Worm (Caenorhabditis elegans) whole organism, L3 larva: Measurements from ENCODE around the gene C36C5.12.
A peak's percentile ranks its signal among the peaks of the same experiment; 100 is the strongest.

Source experiments
- ZK546.5 ChIP-seq: sonication (generic microtip); optimal IDR thresholded peaks from 2 replicates; lab custom pipeline; 2017; ENCODE audit warnings: missing biosample characterization, missing genetic modification characterization
- ceh-28 ChIP-seq: fragments of 150-350 bp; optimal IDR thresholded peaks from 2 replicates; lab custom pipeline; 2014; ENCODE audit warnings: missing biosample characterization, missing genetic modification reagents, missing genetic modification characterization
- ceh-82 ChIP-seq: fragments of 150-350 bp; optimal IDR thresholded peaks from 2 replicates; lab custom pipeline; 2014; ENCODE audit warnings: missing biosample characterization, missing genetic modification characterization
- ceh-9 ChIP-seq: sonication (generic microtip); optimal IDR thresholded peaks from 2 replicates; lab custom pipeline; 2018; ENCODE audit warnings: missing biosample characterization, missing genetic modification characterization
- daf-12 ChIP-seq: fragments of 150-350 bp; optimal IDR thresholded peaks from 2 replicates; lab custom pipeline; 2014; ENCODE audit warnings: missing biosample characterization, missing genetic modification reagents, missing genetic modification characterization
- egl-27 ChIP-seq: sonication (generic microtip); optimal IDR thresholded peaks from 4 replicates; lab custom pipeline; 2017; ENCODE audit warnings: missing biosample characterization, missing genetic modification reagents, missing genetic modification characterization
- egl-5 ChIP-seq: fragments of 150-350 bp; optimal IDR thresholded peaks from 2 replicates; lab custom pipeline; 2017; ENCODE audit warnings: missing biosample characterization, missing genetic modification reagents, missing genetic modification characterization, inconsistent platforms
- elt-1 ChIP-seq: fragments of 150-350 bp; optimal IDR thresholded peaks from 2 replicates; lab custom pipeline; 2014; ENCODE audit warnings: missing biosample characterization, missing genetic modification characterization
- elt-2 ChIP-seq: sonication (generic microtip); optimal IDR thresholded peaks from 2 replicates; lab custom pipeline; 2016; ENCODE audit warnings: missing genetic modification reagents, mild to moderate bottlenecking, missing genetic modification characterization, missing compliant biosample characterization
- elt-3 ChIP-seq, 3 experiments: fragments of 150-350 bp in 1 of 3; sonication (generic microtip) in 2 of 3; optimal IDR thresholded peaks; 2 replicates in 2 of 3; 4 replicates in 1 of 3; lab custom pipeline; 2014 to 2017; ENCODE audit warnings: missing biosample characterization in 3 of 3, missing genetic modification characterization in 3 of 3
- eor-1 ChIP-seq, 2 experiments: fragments of 150-350 bp; optimal IDR thresholded peaks; 2 replicates each; lab custom pipeline; 2014 to 2018; ENCODE audit warnings: missing biosample characterization in 2 of 2, missing genetic modification characterization in 2 of 2
- fos-1 ChIP-seq: fragments of 150-350 bp; optimal IDR thresholded peaks from 2 replicates; lab custom pipeline; 2014; ENCODE audit warnings: missing biosample characterization, missing genetic modification characterization
- hmg-11 ChIP-seq: sonication (generic microtip); optimal IDR thresholded peaks from 2 replicates; lab custom pipeline; 2016; ENCODE audit warnings: missing genetic modification characterization, missing compliant biosample characterization
- jun-1 ChIP-seq: fragments of 150-350 bp; optimal IDR thresholded peaks from 2 replicates; lab custom pipeline; 2014; ENCODE audit warnings: missing biosample characterization, missing genetic modification reagents, missing genetic modification characterization
- lin-15B ChIP-seq: fragments of 150-350 bp; optimal IDR thresholded peaks from 2 replicates; lab custom pipeline; 2014; ENCODE audit warnings: missing biosample characterization, missing genetic modification characterization
- lin-39 ChIP-seq: fragments of 150-350 bp; optimal IDR thresholded peaks from 2 replicates; lab custom pipeline; 2018; ENCODE audit warnings: missing biosample characterization, missing genetic modification reagents, missing genetic modification characterization
- lsy-12 ChIP-seq: sonication (generic microtip); optimal IDR thresholded peaks from 2 replicates; lab custom pipeline; 2016; ENCODE audit warnings: mild to moderate bottlenecking, missing genetic modification characterization, missing compliant biosample characterization
- mdl-1 ChIP-seq: fragments of 150-350 bp; optimal IDR thresholded peaks from 2 replicates; lab custom pipeline; 2014; ENCODE audit warnings: missing biosample characterization, missing genetic modification characterization
- nfya-1 ChIP-seq: sonication (generic microtip); optimal IDR thresholded peaks from 2 replicates; lab custom pipeline; 2017; ENCODE audit warnings: missing genetic modification characterization, mild to moderate bottlenecking, missing compliant biosample characterization, antibody characterized with exemption, moderate library complexity; ENCODE audit not compliant: insufficient read depth
- nhr-12 ChIP-seq: fragments of 150-350 bp; optimal IDR thresholded peaks from 2 replicates; lab custom pipeline; 2014; ENCODE audit warnings: missing biosample characterization, missing genetic modification characterization
- nhr-23 ChIP-seq: fragments of 150-350 bp; optimal IDR thresholded peaks from 2 replicates; lab custom pipeline; 2014; ENCODE audit warnings: missing biosample characterization, missing genetic modification reagents, missing genetic modification characterization
- nhr-237 ChIP-seq: fragments of 150-350 bp; optimal IDR thresholded peaks from 2 replicates; lab custom pipeline; 2014; ENCODE audit warnings: missing biosample characterization, missing genetic modification characterization
- nhr-25 ChIP-seq: sonication (generic microtip); optimal IDR thresholded peaks from 2 replicates; lab custom pipeline; 2017; ENCODE audit warnings: missing biosample characterization, missing genetic modification characterization
- nhr-28 ChIP-seq: fragments of 150-350 bp; optimal IDR thresholded peaks from 2 replicates; lab custom pipeline; 2014; ENCODE audit warnings: missing biosample characterization, missing genetic modification characterization
- nhr-76 ChIP-seq: fragments of 150-350 bp; sonication (generic microtip); optimal IDR thresholded peaks from 5 replicates; lab custom pipeline; 2014; ENCODE audit warnings: missing biosample characterization, missing genetic modification characterization
- pha-4 ChIP-seq: fragments of 150-350 bp; optimal IDR thresholded peaks from 2 replicates; lab custom pipeline; 2014; ENCODE audit warnings: missing biosample characterization, missing genetic modification reagents, missing genetic modification characterization
- pqm-1 ChIP-seq: fragments of 150-350 bp; optimal IDR thresholded peaks from 2 replicates; lab custom pipeline; 2017; ENCODE audit warnings: missing biosample characterization, missing genetic modification characterization, inconsistent platforms
- sea-2 ChIP-seq: fragments of 150-350 bp; sonication (generic microtip); optimal IDR thresholded peaks from 4 replicates; lab custom pipeline; 2014; ENCODE audit warnings: missing biosample characterization, missing genetic modification reagents, missing genetic modification characterization
- skn-1 ChIP-seq: fragments of 150-350 bp; optimal IDR thresholded peaks from 2 replicates; lab custom pipeline; 2014; ENCODE audit warnings: missing biosample characterization, missing genetic modification characterization
- snpc-4 ChIP-seq: fragments of 150-350 bp; optimal IDR thresholded peaks from 2 replicates; lab custom pipeline; 2014; ENCODE audit warnings: missing biosample characterization, missing genetic modification characterization
- tbx-2 ChIP-seq: sonication (generic microtip); optimal IDR thresholded peaks from 2 replicates; lab custom pipeline; 2016; ENCODE audit warnings: mild to moderate bottlenecking, missing genetic modification characterization, missing compliant biosample characterization
- unc-39 ChIP-seq: sonication (generic microtip); optimal IDR thresholded peaks from 4 replicates; lab custom pipeline; 2017; ENCODE audit warnings: missing biosample characterization, missing genetic modification characterization
- unc-62 ChIP-seq: fragments of 150-350 bp; sonication (generic microtip); optimal IDR thresholded peaks from 4 replicates; lab custom pipeline; 2014; ENCODE audit warnings: missing biosample characterization, missing genetic modification reagents, missing genetic modification characterization
- zag-1 ChIP-seq: fragments of 150-350 bp; optimal IDR thresholded peaks from 2 replicates; lab custom pipeline; 2014; ENCODE audit warnings: missing biosample characterization, missing genetic modification characterization
- ztf-11 ChIP-seq: fragments of 150-350 bp; optimal IDR thresholded peaks from 2 replicates; lab custom pipeline; 2014; ENCODE audit warnings: missing biosample characterization, missing genetic modification characterization
- ztf-4 ChIP-seq: fragments of 150-350 bp; optimal IDR thresholded peaks from 2 replicates; lab custom pipeline; 2014; ENCODE audit warnings: missing biosample characterization, missing genetic modification characterization

C36C5.12 gene

DNA sequence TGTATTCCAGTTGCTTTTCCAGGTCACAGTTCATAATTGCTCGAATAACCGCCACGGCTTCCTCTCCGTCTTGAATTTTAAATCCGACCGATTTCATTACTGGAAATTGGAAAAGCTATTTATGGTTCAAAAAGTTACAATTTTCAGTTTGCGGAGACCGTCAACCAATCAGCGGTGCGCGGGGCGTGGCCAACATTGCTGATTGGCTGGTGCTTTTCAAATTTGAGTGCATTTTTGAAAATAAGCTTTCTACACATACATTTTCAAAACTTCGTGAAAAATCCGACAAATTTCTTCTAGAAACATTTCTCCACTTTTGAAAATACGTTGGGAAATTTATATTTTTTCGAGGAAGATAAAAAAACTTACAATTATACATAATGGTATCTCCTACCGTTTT lies 36.7 kb upstream of the C36C5.12 start:
- TF ChIP-seq snpc-4 (tag; lab: Kevin White, UChicago) (no peak), nfya-1 (tag; lab: Kevin White, UChicago) (peak; percentile 91)
- TF ChIP-seq, all 47 proteins: peak for 1

ce11 chrV:3194952-3195450 lies 35.8 kb upstream of the C36C5.12 start, which contains the start of gene Y73C8B.2:
Gene Y73C8B.2, minus strand, starts transcription at chrV:3195002.
- TF ChIP-seq daf-12 (tag; lab: Kevin White, UChicago) (no peak), mdl-1 (tag; lab: Kevin White, UChicago) (no peak), ceh-82 (no peak), elt-2 (tag; lab: Kevin White, UChicago) (peak; percentile 33), pqm-1 (tag; lab: Kevin White, UChicago) (peak; percentile 2), nfya-1 (tag; lab: Kevin White, UChicago) (peak; percentile 48), nhr-76 (no peak), pha-4 (tag; lab: Kevin White, UChicago) (peak; percentile 78), unc-62 (GFP tag; lab: Kevin White, UChicago) (no peak), lin-15B (tag; lab: Kevin White, UChicago) (peak; percentile 54), eor-1 (tag; optimal IDR thresholded peaks at IDR 0.05; lab: Kevin White, UChicago) (no peak), nhr-25 (tag; lab: Kevin White, UChicago) (peak; percentile 50), nhr-23 (tag; lab: Kevin White, UChicago) (peak; percentile 59), hmg-11 (tag; lab: Kevin White, UChicago) (peak; percentile 19)

ce11 chrV:3193091-3193608 lies 34.0 kb upstream of the C36C5.12 start, which contains the start of the genes Y73C8B.3 and Y73C8B.9:
Gene Y73C8B.3, minus strand, starts transcription at chrV:3193237.
Gene Y73C8B.9, plus strand, starts transcription at chrV:3193558.
- TF ChIP-seq eor-1 (tag; optimal IDR thresholded peaks at IDR 0.05; lab: Kevin White, UChicago) (no peak), jun-1 (tag; lab: Kevin White, UChicago) (no peak), elt-1 (tag; lab: Kevin White, UChicago) (no peak), hmg-11 (tag; lab: Kevin White, UChicago) (peak; percentile 28), zag-1 (no peak), egl-27 (no peak), fos-1 (no peak), nhr-28 (tag; lab: Kevin White, UChicago) (no peak), unc-62 (GFP tag; lab: Kevin White, UChicago) (no peak), pqm-1 (tag; lab: Kevin White, UChicago) (peak; percentile 93), nhr-23 (tag; lab: Kevin White, UChicago) (peak; percentile 58), daf-12 (tag; lab: Kevin White, UChicago) (no peak), nhr-76 (no peak), lsy-12 (tag; lab: Kevin White, UChicago) (no peak), ceh-28 (tag; lab: Kevin White, UChicago) (peak; percentile 12), lin-15B (tag; lab: Kevin White, UChicago) (no peak), pha-4 (tag; lab: Kevin White, UChicago) (no peak), elt-2 (tag; lab: Kevin White, UChicago) (peak; percentile 88), ZK546.5 (no peak), tbx-2 (tag; lab: Kevin White, UChicago) (no peak), ceh-9 (tag; lab: Kevin White, UChicago) (no peak), egl-5 (tag; lab: Kevin White, UChicago) (no peak), ceh-82 (no peak), nhr-12 (tag; lab: Kevin White, UChicago) (no peak), unc-39 (tag; lab: Kevin White, UChicago) (no peak), nfya-1 (tag; lab: Kevin White, UChicago) (peak; percentile 8), mdl-1 (tag; lab: Kevin White, UChicago) (no peak), elt-3 (tag; optimal IDR thresholded peaks at IDR 0.05; lab: Kevin White, UChicago) (no peak), sea-2 (GFP tag; lab: Kevin White, UChicago) (no peak), ztf-4 (tag; lab: Kevin White, UChicago) (no peak), ztf-11 (tag; lab: Kevin White, UChicago) (no peak), nhr-237 (tag; lab: Kevin White, UChicago) (no peak)

- TF ChIP-seq skn-1 (tag; lab: Kevin White, UChicago): no peak
- TF ChIP-seq lin-39 (tag; lab: Kevin White, UChicago): no peak
- TF ChIP-seq zag-1: no peak
- no peak for TF ChIP-seq sea-2 (GFP tag; lab: Kevin White, UChicago)
- TF ChIP-seq lsy-12 (tag; lab: Kevin White, UChicago): no peak
- no peak for TF ChIP-seq elt-3 (tag; optimal IDR thresholded peaks at IDR 0.05; lab: Kevin White, UChicago)
- TF ChIP-seq, all 47 proteins: peak for 0
Observed at ce11 chrV:3188043-3188442, 28.9 kb upstream of the C36C5.12 start, which contains the start of gene lag-2. Gene lag-2, plus strand, starts transcription at chrV:3188343.
